Worm (Caenorhabditis elegans) whole organism, L1 larva: ENCODE measurements around the gene col-174.

ENCODE experiments used
- F16B12.6 ChIP-seq: fragments of 150-350 bp; optimal IDR thresholded peaks from 2 replicates; lab custom pipeline; 2014; ENCODE audit warnings: missing biosample characterization, missing genetic modification characterization
- ama-1 ChIP-seq: fragments of 150-350 bp; optimal IDR thresholded peaks from 2 replicates; lab custom pipeline; 2014
- ceh-63 ChIP-seq: fragments of 200-800 bp; sonication (Bioruptor generic); optimal IDR thresholded peaks from 2 replicates; lab custom pipeline; 2018; ENCODE audit warnings: mild to moderate bottlenecking, missing genetic modification characterization, missing compliant biosample characterization
- ceh-82 ChIP-seq, 3 experiments: fragments of 150-350 bp in 1 of 3; sonication (generic microtip) in 2 of 3; optimal IDR thresholded peaks; 2 replicates each; lab custom pipeline; 2014 to 2017; ENCODE audit warnings: missing biosample characterization in 3 of 3, missing genetic modification characterization in 3 of 3
- elt-3 ChIP-seq, 6 experiments: fragments of 150-350 bp in 1 of 6; sonication (generic microtip); optimal IDR thresholded peaks; 2 replicates each; lab custom pipeline; 2017 to 2018; ENCODE audit warnings: missing biosample characterization in 6 of 6, missing genetic modification characterization in 6 of 6, inconsistent platforms in 1 of 6
- fos-1 ChIP-seq: fragments of 150-350 bp; optimal IDR thresholded peaks from 2 replicates; lab custom pipeline; 2014; ENCODE audit warnings: missing biosample characterization, missing genetic modification characterization
- nhr-237 ChIP-seq: fragments of 150-350 bp; optimal IDR thresholded peaks from 2 replicates; lab custom pipeline; 2014; ENCODE audit warnings: missing biosample characterization, missing genetic modification characterization
- nhr-77 ChIP-seq: fragments of 150-350 bp; optimal IDR thresholded peaks from 2 replicates; lab custom pipeline; 2014; ENCODE audit warnings: missing biosample characterization, missing genetic modification characterization
- skn-1 ChIP-seq: fragments of 150-350 bp; optimal IDR thresholded peaks from 2 replicates; lab custom pipeline; 2014; ENCODE audit warnings: missing biosample characterization, missing genetic modification characterization
- snpc-4 ChIP-seq: fragments of 150-350 bp; optimal IDR thresholded peaks from 2 replicates; lab custom pipeline; 2014; ENCODE audit warnings: missing biosample characterization, missing genetic modification characterization
- ztf-4 ChIP-seq: fragments of 150-350 bp; optimal IDR thresholded peaks from 2 replicates; lab custom pipeline; 2014; ENCODE audit warnings: missing biosample characterization, missing genetic modification characterization

ce11 chrX:7561972-7562371 is 15.4 kb downstream of the col-174 start:
- TF ChIP-seq elt-3 (tag; optimal IDR thresholded peaks at IDR 0.05; lab: Kevin White, UChicago) (no peak), ceh-63 (GFP tag; lab: Kevin White, UChicago) (no peak), ama-1 (lab: Kevin White, UChicago) (no peak), ztf-4 (tag; lab: Kevin White, UChicago) (no peak), fos-1 (tag; lab: Kevin White, UChicago) (no peak), F16B12.6 (tag; lab: Kevin White, UChicago) (no peak), snpc-4 (tag; lab: Kevin White, UChicago) (no peak), nhr-77 (tag; lab: Kevin White, UChicago) (no peak), nhr-237 (tag; lab: Kevin White, UChicago) (no peak), ceh-82 (tag; optimal IDR thresholded peaks at IDR 0.05; lab: Kevin White, UChicago) (no peak), skn-1 (peak; percentile 18)
